Fruit fly (Drosophila melanogaster) S2 (cell line): Measurements from ENCODE around the gene APC7.

ENCODE experiments used
- CG8478 ChIP-seq: fragments of >200 bp; optimal IDR thresholded peaks from 2 replicates; lab custom pipeline; 2018
- CTCF ChIP-seq, 2 experiments: fragments of >200 bp; optimal IDR thresholded peaks; 2 replicates each; lab custom pipeline; 2018

APC7 gene

DNA sequence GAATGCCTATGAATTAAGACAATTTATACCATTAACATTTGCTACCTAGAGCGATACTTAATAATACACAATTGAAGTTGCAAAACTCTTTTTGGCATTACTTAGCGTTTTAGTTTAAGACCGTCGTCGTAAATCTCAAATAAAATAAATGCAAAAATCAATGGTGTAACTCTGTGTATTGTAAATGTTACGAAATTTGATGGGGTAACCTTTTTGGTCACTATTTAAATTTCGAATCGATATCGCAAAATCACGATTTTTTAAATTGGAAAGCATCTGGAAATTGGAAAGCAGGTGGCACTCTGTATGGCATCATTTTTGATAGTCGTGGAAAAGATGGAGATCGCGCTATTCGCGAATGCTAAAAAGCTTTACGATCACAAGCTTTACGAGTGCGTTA is at the start of gene APC7:
Gene APC7 (plus strand): TSS at position 301 of the 400 bp plus-strand sequence.
- TF ChIP-seq CTCF (optimal IDR thresholded peaks at IDR 0.05; lab: Kevin White, UChicago) (no peak), CG8478 (no peak)

DNA sequence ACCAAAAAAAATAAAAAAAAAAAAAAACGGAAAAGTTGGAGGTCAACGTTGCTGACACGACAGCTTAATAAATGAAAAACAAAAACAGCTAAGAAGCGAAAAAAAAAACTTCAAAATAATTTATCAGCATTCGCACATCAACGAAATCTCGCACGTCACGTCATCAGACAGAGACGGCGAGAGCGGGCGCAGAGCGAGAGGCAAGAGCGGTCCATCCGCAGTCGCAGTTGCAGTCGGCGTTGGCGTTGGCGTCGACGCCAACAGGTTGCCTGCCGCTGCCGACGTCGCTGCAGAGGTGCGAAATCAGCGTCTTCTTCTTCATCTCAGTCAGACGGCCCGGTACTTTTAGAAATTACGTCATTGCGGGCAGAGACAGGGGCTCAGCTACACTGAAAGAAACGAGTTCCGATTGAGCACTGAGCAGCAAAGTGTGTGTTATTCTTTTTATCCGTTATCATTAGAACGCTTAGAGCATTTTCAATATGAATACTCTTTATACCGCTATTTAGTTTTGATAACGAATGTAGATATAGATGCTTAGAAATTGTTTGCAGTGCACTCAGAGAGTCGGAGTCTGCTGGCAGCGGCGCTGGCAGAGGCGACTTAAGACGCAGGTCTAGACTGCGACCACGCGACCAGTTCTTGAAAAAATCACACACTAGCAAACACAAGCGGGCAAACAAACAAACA is 47.3 kb upstream of the APC7 start:
- TF ChIP-seq CG8478 (no peak), CTCF (optimal IDR thresholded peaks at IDR 0.05; lab: Kevin White, UChicago) (no peak)

DNA sequence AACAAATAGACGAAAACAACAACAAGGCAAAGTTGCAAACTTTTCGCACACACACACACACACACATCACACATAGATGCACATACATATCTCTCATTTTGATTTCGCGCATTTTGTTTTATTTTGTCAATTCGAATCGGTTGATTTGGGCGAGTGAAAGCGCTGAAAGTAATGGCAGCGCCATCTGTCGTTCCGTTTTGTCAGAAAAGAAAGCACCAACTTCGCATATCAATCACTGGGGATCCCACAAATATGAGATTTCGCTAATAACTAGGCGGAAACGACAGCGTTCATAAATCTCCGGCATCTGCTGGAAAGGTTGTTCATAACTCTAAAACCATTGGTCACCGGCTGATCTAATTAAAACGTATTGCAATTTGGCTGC is 46.8 kb upstream of the APC7 start:
- TF ChIP-seq CTCF (optimal IDR thresholded peaks at IDR 0.05; lab: Kevin White, UChicago) (peak; percentile 52 to 55), CG8478 (no peak)

DNA sequence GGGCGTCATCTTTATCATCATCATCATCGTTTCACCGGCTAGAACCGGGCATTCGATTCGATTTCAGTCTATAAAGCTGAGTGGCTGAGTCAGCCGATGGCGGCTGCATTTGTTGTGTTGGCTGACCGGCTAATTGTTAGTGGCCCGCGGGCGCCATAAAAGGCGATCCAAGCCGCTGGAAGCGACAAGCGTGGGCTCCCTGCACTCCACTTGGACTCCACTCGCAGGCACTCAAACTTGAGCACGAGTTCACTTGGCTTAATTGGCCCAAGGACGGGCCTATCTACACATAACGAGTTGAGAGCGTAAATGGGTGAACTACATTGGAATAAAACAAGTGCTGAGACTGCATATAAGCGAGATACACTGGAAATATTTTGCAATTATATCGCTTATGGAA is 45.4 kb upstream of the APC7 start:
- TF ChIP-seq CG8478, result no peak
- TF ChIP-seq CTCF (optimal IDR thresholded peaks at IDR 0.05; lab: Kevin White, UChicago), result no peak

DNA sequence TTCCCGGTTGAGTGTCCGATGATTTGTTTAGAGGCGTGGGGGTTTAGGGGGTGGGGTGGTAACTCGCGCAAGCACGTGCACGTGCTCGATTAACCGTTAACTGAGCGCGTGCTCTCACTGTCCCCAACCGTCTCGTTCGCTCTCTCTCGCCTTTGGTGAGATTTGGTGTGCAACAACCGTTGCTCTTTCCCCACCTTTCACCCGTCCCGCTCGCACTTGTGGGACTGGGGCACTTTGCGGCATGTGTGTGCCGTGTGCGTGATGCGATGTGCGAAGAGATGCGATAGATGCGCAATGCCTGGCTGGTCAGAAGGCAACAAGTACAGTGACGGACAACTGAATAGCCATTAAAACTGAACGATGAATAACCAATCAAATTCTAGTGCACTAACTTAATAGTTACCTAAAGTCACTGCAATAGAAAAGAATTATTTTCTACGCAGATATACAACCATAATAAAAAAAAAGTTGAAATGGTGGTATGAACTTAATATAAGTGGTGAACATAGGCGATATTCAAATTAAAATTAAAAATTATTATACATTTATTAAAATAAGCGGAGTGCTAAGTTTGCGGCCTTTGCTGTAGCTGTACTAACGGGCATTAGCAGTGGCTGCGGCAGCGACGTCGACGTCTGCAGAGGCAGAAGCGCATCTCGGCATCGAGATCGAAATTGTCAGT is 25.5 kb upstream of the APC7 start:
- no peak for TF ChIP-seq CTCF (optimal IDR thresholded peaks at IDR 0.05; lab: Kevin White, UChicago)
- no peak for TF ChIP-seq CG8478

DNA sequence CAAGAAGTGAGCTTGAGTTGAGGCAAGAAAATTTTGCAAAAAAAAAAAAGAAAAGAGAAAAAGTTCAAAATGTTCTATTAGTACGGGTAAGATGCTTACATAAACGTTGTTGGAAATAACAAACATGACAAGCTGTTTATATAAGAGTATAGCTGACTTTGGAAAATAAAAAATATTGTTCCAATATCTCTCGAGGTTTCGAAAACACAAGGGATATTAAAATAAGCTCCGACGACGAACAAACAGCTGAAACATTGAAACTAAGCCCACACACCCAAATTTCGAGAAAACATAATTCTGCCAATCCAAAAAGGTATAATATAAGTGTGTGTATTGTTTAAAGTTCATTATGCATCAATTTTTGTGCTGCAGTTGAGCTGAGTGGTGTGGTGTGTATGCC is 23.1 kb upstream of the APC7 start:
- TF ChIP-seq CG8478 (no peak), CTCF (optimal IDR thresholded peaks at IDR 0.05; lab: Kevin White, UChicago) (no peak)

DNA sequence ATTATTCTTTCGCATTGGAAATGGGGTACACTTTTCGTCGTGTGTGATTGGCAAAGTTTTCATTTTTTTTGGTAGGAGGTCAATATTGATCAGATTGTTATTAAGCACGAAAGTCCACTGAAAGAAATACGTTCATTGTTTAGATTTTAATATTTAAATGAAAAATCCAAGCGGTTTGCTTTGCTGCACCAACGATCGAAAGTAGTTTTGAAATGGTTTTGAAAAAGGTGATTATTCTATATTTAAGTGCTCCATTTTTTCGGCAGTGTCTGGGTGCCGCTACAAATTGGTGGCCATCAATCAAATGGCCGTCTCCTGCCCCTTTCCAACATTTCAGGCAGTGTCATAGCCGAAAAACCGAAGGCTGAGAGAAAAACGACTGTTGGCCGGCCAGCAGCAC is 22.4 kb upstream of the APC7 start:
- TF ChIP-seq CTCF (optimal IDR thresholded peaks at IDR 0.05; lab: Kevin White, UChicago) (no peak), CG8478 (no peak)

DNA sequence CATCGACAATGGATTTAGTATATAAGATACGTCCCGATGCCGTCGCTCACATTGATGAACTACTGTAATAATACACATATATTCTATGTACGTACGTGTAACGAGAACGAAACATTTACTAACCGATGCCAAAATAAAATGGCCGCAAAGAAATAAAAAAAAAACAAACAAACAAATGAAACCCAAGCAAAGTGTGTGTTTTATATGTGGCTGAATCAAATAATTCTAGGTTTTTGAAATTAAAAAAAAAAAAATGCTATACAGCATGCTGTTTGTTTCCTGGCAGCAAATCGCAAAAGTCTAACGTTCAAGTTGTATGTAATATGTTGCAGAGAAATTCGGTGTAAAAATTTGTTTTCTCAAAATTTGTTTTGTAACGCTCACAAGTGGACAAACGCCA is 7.9 kb upstream of the APC7 start, which contains the start of gene CG17717:
Gene CG17717 (plus strand): TSS at position 301 of the 400 bp plus-strand sequence.
- TF ChIP-seq CTCF (optimal IDR thresholded peaks at IDR 0.05; lab: Kevin White, UChicago), result no peak
- no peak for TF ChIP-seq CG8478

DNA sequence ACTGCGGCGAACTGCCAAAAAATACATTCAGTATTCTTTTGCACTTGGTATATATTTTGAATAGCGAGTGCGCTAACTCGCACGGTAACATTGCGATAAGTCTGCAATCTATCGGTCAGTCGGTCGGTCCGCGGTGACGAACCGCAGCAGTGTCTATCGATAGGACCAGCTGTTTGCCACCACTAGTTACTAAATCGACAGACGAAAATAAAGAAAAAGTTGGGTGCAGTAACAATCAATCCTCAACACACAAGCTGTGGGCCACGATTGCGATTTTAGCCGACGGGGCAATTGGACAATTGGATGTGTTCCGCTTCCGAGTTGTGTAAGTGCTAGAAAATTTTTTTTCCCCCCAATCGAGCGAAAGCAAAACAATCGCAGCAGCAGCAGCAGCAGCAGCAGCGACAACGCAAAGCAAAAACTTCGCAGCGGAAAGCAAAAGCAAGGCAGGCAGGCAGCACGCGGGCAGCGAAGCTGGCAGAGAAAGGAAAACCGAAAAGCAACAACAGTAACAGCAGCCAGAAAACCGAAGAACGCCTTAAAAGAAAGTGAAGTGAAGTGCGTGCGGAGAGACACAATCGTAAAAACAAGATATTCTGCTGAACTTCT is 6.1 kb upstream of the APC7 start, which contains the start of gene Pat1:
Gene Pat1 (plus strand): TSS at position 96 of the 609 bp plus-strand sequence.
- TF ChIP-seq CG8478 (no peak), CTCF (optimal IDR thresholded peaks at IDR 0.05; lab: Kevin White, UChicago) (peak in 1 of 2 experiments; percentile 20)

DNA sequence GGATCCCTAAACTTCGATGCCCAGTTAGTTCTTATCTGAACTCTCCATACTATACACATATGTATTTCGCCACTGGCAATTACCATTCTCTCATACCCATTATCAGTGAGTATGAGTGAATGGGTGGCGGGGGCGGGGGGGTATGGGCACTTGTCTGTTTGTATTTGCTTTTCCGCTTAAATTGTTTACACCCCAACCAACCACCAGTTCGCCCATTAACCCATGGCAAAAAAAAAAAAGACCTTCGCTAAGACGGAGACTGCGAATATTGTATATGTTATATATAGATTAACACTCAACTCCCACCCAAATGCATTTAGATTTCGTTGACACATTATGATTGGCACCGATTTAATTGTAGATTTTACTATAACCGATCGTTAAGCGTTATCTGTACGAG is 4.8 kb upstream of the APC7 start:
- TF ChIP-seq CG8478 (no peak), CTCF (optimal IDR thresholded peaks at IDR 0.05; lab: Kevin White, UChicago) (no peak)

DNA sequence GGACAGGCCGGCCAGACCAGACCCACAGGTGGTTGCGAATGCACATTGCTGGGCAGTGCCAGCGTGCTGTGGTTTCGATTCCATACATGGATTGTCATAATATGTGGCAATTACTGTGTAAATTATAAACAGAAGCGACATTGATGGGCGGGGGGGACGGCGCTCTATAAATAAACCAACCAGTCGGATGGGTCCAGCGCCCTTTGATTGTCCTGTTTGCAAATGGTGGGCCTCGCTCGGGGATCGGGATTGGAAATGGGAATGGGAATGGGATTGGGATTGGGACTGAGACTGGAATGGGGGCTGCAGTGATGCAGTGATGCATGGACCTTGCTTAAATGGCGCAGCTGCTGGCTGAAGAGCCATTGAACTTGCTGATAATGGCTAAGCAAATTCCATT is 4.1 kb upstream of the APC7 start:
- TF ChIP-seq CTCF (optimal IDR thresholded peaks at IDR 0.05; lab: Kevin White, UChicago) (no peak), CG8478 (no peak)

DNA sequence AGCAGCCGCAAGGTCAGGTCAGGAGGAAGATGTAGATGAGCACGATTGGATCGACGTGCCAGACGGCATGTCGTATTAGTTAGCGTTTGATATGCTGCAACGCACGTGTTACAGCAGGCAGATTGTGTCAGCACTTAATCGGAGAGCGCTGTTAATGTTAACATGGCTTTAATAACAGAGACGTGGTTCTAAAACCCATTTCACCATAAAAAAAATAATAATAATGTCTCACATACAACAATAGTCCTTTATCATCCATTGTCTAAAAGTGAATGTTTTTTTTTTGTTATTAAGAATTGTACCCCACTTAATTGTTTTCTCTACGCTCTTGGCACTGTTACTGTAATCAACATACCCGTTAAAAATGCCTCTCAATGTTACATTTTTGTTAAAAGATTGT is 2.3 kb downstream of the APC7 start:
- peak in 1 of 2 experiments; percentile 35 for TF ChIP-seq CTCF (optimal IDR thresholded peaks at IDR 0.05; lab: Kevin White, UChicago)
- no peak for TF ChIP-seq CG8478

DNA sequence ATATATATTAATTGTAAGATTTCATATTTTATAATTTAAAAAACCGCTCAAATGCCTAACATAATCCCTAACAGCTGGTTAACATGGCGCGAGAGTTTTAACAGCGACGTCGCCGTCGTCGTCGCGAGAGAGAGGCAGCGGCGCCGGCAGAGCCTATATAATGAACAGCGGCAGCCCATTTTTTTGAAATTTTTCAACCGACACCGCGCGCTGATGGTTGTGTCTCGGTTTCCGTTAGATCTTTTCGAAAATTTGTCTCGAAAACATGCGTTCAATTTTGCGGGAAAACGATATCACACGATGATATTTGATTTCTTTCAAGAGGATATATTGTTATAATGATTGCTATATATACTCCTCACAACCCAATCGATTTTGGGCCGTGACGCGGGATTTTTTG is 3.0 kb downstream of the APC7 start, which contains the start of gene pigs:
Gene pigs (plus strand): TSS at position 183 of the 400 bp plus-strand sequence.
- TF ChIP-seq CG8478, result no peak
- TF ChIP-seq CTCF (optimal IDR thresholded peaks at IDR 0.05; lab: Kevin White, UChicago), result no peak

DNA sequence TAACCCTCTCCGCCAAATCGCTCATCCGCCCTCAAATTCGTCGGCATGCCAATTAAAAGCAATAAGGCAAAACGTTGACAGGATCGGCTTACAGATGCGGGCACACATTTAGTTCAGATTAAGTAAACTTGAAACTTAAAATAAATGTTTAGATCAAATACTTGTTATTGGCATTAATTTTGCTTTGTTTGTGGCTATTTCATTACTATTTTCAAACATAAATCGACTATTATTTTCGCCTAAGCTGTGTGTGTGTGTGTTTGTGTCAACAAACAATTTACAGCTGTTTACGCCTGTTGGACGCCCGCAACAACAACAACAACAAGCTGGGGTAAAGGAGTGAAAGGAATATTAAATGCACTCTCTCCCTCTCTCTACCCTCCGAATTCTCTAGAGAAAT is 4.3 kb downstream of the APC7 start:
- TF ChIP-seq CTCF (optimal IDR thresholded peaks at IDR 0.05; lab: Kevin White, UChicago) (no peak), CG8478 (no peak)

DNA sequence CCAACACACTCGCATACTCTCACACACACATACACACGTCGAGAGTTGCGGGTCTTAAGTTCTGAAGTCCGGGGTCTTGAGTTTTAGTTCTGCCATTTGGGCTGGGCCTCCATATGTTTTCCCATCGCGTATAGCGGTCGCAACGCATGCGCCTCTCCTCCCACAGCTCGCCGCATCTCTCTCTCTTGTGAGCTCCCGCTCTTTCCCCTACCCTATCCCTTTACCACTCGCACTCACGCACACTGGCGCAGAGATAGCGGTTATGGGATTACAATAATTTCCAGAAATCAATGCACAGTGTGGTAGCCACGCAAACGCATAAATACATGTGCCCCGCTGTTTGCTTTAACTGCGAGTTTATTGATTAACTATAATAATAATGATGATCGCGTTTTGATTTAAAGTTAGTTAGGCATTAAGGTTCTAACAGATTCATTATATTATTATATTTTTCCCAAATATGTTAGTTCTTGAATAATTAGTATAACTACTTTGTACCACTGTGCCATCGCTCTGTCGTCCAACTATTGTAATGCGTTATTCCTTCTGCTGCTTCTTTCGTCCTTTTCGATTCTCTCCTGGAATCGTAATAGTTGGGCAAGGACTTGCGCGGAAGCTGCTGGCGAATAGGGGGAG is 4.9 kb downstream of the APC7 start:
- TF ChIP-seq CTCF (optimal IDR thresholded peaks at IDR 0.05; lab: Kevin White, UChicago), result no peak
- TF ChIP-seq CG8478, result no peak

DNA sequence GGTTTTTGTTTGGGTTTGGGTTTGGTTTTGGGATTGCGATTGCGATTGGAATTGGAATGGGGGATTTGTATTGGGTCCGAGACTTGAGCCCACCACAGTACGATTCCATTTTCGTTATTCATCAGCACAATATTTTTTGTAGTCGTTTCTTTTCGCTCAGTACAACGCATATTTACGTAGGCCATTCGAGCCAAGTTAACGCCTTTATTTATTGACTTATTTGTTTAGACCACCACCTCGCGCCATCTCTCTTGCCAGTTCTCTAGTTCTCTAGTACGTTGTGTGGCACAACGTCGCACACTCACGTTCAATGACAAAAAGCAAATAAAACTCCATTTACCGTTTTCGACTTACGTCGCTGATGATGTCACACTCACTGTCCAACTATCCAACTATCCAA is 7.8 kb downstream of the APC7 start:
- TF ChIP-seq CTCF (optimal IDR thresholded peaks at IDR 0.05; lab: Kevin White, UChicago), result no peak
- TF ChIP-seq CG8478, result no peak
